Fruit fly (Drosophila melanogaster): ENCODE measurements around the gene CG7335.
A peak's percentile ranks its signal among the peaks of the same experiment; 100 is the strongest.

Gene CG7335

DNA sequence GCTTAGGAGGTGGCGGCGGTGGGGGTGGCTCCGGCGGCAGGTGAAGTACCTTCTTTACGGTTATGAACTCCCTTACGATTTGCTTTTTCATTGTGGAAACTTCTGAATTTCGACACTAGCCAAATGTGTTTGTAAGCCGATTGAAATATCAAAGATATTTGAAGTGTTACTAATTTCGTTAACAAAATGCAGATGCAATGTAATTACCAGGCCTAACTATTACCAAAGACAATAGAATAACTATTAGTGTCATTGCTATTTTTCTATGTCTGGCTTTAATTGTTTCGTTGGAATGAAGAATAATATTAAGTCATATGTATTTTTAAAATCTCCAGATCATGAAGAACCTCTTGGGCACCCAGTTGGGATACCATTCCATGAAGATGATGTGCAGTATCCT, at the start of gene CG7335:
TSS of gene CG7335 (minus strand) at position 101 of the 400 bp plus-strand sequence.
- no peak for TF ChIP-seq CG4496 (GFP tag; IDR thresholded peaks at IDR 0.05)
- no peak for TF ChIP-seq CG10348 (GFP tag; IDR thresholded peaks at IDR 0.05)
- TF ChIP-seq Snoo (tag; optimal IDR thresholded peaks at IDR 0.05), result no peak
- TF ChIP-seq EcR (GFP tag; optimal IDR thresholded peaks at IDR 0.05), result no peak
- no peak for TF ChIP-seq gl (tag; optimal IDR thresholded peaks at IDR 0.05)
- no peak for TF ChIP-seq Pif1B (GFP tag; optimal IDR thresholded peaks at IDR 0.05)
- no peak for TF ChIP-seq fd96Ca (GFP tag; IDR thresholded peaks at IDR 0.05)
- no peak for TF ChIP-seq CG17806 (tag; optimal IDR thresholded peaks at IDR 0.05)
- TF ChIP-seq CG13204 (GFP tag; optimal IDR thresholded peaks at IDR 0.05), result no peak
- TF ChIP-seq CG15710 (tag; optimal IDR thresholded peaks at IDR 0.05), result no peak

- TF ChIP-seq CG12605 (GFP tag; IDR thresholded peaks at IDR 0.05) (no peak), CG8301 (tag; optimal IDR thresholded peaks at IDR 0.05) (no peak), Pif1A (GFP tag; optimal IDR thresholded peaks at IDR 0.05) (no peak), CG17806 (tag; optimal IDR thresholded peaks at IDR 0.05) (no peak), CG14655 (GFP tag; optimal IDR thresholded peaks at IDR 0.05) (no peak), CG4496 (GFP tag; IDR thresholded peaks at IDR 0.05) (no peak), fd96Ca (GFP tag; IDR thresholded peaks at IDR 0.05) (no peak), Snoo (tag; optimal IDR thresholded peaks at IDR 0.05) (no peak), CG32121 (GFP tag; IDR thresholded peaks at IDR 0.05) (no peak), CG8159 (tag; optimal IDR thresholded peaks at IDR 0.05) (no peak)
Measured at dm6 chr3L:20182799-20183198, 49.7 kb upstream of the CG7335 start.

dm6 chr3L:20178101-20178500, 45.0 kb upstream of the CG7335 start:
- TF ChIP-seq CG8159 (tag; optimal IDR thresholded peaks at IDR 0.05) (no peak), CG32121 (GFP tag; IDR thresholded peaks at IDR 0.05) (no peak), Pif1A (GFP tag; optimal IDR thresholded peaks at IDR 0.05) (no peak), CG14655 (GFP tag; optimal IDR thresholded peaks at IDR 0.05) (no peak), CG34367 (tag; optimal IDR thresholded peaks at IDR 0.05) (no peak), D1 (tag; optimal IDR thresholded peaks at IDR 0.05) (no peak), fd96Ca (GFP tag; IDR thresholded peaks at IDR 0.05) (no peak), Ets98B (GFP tag; IDR thresholded peaks at IDR 0.05) (no peak), Pif1B (GFP tag; optimal IDR thresholded peaks at IDR 0.05) (no peak)

DNA sequence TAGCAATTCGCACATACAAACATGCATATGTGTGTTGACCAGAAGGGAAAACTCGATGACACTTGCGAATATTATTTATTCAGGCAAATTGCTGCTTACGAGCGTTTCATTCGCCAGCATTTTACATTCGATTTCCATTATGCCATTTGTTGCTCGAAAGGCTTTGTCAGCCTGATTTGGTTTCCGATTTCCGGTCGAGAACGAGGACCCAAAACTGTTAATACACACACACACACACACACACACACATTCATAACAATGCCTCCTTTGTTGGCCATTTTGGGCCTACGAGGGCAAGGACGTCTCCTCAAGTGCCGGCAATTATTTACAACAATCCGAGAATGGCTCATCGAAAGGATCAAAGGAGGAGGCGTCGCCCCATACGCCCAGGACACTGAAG, 44.6 kb upstream of the CG7335 start:
- TF ChIP-seq CG13204 (GFP tag; optimal IDR thresholded peaks at IDR 0.05), result no peak
- no peak for TF ChIP-seq Pif1B (GFP tag; optimal IDR thresholded peaks at IDR 0.05)
- no peak for TF ChIP-seq D1 (tag; optimal IDR thresholded peaks at IDR 0.05)
- no peak for TF ChIP-seq CG8159 (tag; optimal IDR thresholded peaks at IDR 0.05)
- TF ChIP-seq CG34367 (tag; optimal IDR thresholded peaks at IDR 0.05), result no peak
- TF ChIP-seq Pif1A (GFP tag; optimal IDR thresholded peaks at IDR 0.05), result no peak
- TF ChIP-seq CG32121 (GFP tag; IDR thresholded peaks at IDR 0.05), result no peak
- no peak for TF ChIP-seq CG17806 (tag; optimal IDR thresholded peaks at IDR 0.05)
- no peak for TF ChIP-seq Ets98B (GFP tag; IDR thresholded peaks at IDR 0.05)
- TF ChIP-seq CG4496 (GFP tag; IDR thresholded peaks at IDR 0.05), result no peak
- TF ChIP-seq CG14655 (GFP tag; optimal IDR thresholded peaks at IDR 0.05), result no peak
- no peak for TF ChIP-seq fd96Ca (GFP tag; IDR thresholded peaks at IDR 0.05)
- no peak for TF ChIP-seq CG8301 (tag; optimal IDR thresholded peaks at IDR 0.05)
- no peak for TF ChIP-seq CG15710 (tag; optimal IDR thresholded peaks at IDR 0.05)
- TF ChIP-seq gl (tag; optimal IDR thresholded peaks at IDR 0.05), result no peak

dm6 chr3L:20168152-20168551, 35.1 kb upstream of the CG7335 start:
- TF ChIP-seq CG17806 (tag; optimal IDR thresholded peaks at IDR 0.05), result peak; percentile 10
- TF ChIP-seq CG14655 (GFP tag; optimal IDR thresholded peaks at IDR 0.05), result no peak
- TF ChIP-seq CG13204 (GFP tag; optimal IDR thresholded peaks at IDR 0.05), result no peak
- TF ChIP-seq D1 (tag; optimal IDR thresholded peaks at IDR 0.05), result peak; percentile 21
- TF ChIP-seq CG9948 (tag; optimal IDR thresholded peaks at IDR 0.05), result peak; percentile 12
- TF ChIP-seq CG8159 (tag; optimal IDR thresholded peaks at IDR 0.05), result peak; percentile 42
- TF ChIP-seq rn (GFP tag; IDR thresholded peaks at IDR 0.05), result no peak
- TF ChIP-seq CG15710 (tag; optimal IDR thresholded peaks at IDR 0.05), result peak; percentile 19

dm6 chr3L:20140589-20141207, 7.6 kb upstream of the CG7335 start, which contains the start of gene CG7328:
CG7328 (minus strand) TSS chr3L:20140607.
- no peak for TF ChIP-seq CG13204 (GFP tag; optimal IDR thresholded peaks at IDR 0.05)
- no peak for TF ChIP-seq D1 (tag; optimal IDR thresholded peaks at IDR 0.05)
- TF ChIP-seq rn (GFP tag; IDR thresholded peaks at IDR 0.05), result no peak
- TF ChIP-seq CG32121 (GFP tag; IDR thresholded peaks at IDR 0.05), result 0 out of 2 replicates have a peak, but pooled peaks have one; percentile 31
- TF ChIP-seq CG17806 (tag; optimal IDR thresholded peaks at IDR 0.05), result no peak
- TF ChIP-seq CG4496 (GFP tag; IDR thresholded peaks at IDR 0.05), result no peak
- TF ChIP-seq CG34367 (tag; optimal IDR thresholded peaks at IDR 0.05), result no peak

- TF ChIP-seq CG15710 (tag; optimal IDR thresholded peaks at IDR 0.05) (no peak), CG4496 (GFP tag; IDR thresholded peaks at IDR 0.05) (no peak), Snoo (tag; optimal IDR thresholded peaks at IDR 0.05) (no peak), Ets98B (GFP tag; IDR thresholded peaks at IDR 0.05) (no peak), fd96Ca (GFP tag; IDR thresholded peaks at IDR 0.05) (no peak), CG10348 (GFP tag; IDR thresholded peaks at IDR 0.05) (no peak), CG9948 (tag; optimal IDR thresholded peaks at IDR 0.05) (no peak), CG12605 (GFP tag; IDR thresholded peaks at IDR 0.05) (no peak), CG34367 (tag; optimal IDR thresholded peaks at IDR 0.05) (no peak)
Measured at dm6 chr3L:20138327-20138726, 5.3 kb upstream of the CG7335 start.

All from whole organism, pupa.